Fruit fly (Drosophila melanogaster) S2 (cell line): ENCODE measurements around the gene Cul5.

ENCODE experiments used
- CG8478 ChIP-seq: fragments of >200 bp; optimal IDR thresholded peaks from 2 replicates; lab custom pipeline; 2018
- CTCF ChIP-seq, 2 experiments: fragments of >200 bp; optimal IDR thresholded peaks; 2 replicates each; lab custom pipeline; 2018

dm6 chr3R:29089662-29090007, 26.9 kb upstream of the Cul5 start:
- no peak for TF ChIP-seq CTCF (optimal IDR thresholded peaks at IDR 0.05; lab: Kevin White, UChicago)
- no peak for TF ChIP-seq CG8478 (lab: Kevin White, UChicago)
